Fruit fly (Drosophila melanogaster): Measurements from ENCODE around the gene CG12236.

CG12236 gene

DNA sequence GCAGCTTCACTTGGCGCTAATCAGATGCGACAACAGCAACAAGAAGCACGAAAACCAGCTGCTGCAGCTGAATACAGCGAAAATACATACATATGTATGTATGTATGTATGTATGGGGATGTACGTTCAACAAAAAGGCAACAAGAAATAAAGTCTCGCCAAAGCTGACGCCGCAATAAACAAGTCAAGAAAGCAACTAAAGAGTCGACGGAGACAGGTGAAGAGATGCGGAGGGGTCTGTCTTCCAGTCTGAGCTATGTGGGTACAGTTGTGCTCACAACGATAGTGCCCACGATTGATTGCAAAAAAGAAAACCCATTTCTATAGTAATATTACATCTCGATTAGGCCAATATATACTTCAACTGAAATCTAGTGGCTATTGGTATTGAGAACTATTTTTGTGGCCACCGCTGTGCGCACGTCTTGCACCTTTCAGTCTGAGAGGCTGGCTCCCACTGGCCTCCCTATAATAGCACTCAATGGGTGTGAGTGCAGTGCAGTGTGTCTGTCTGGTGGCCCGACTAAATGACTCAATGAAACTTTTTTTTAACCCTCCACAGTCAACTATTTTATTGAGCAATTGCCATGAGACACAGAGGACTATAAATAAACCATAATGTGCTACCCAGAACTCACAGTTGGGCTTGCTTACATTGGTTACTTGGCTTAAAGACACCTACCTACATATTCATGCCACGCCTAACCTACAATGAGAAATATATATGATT is 11.9 kb upstream of the CG12236 start (continued):
- TF ChIP-seq CoRest (tag; optimal IDR thresholded peaks at IDR 0.05) (peak; percentile 81), Spps (tag; optimal IDR thresholded peaks at IDR 0.05) (peak; percentile 66), Sox100B (GFP tag; optimal IDR thresholded peaks at IDR 0.05) (peak; percentile 83), vvl (GFP tag; IDR thresholded peaks at IDR 0.05) (peak; percentile 97), BEAF-32 (GFP tag; optimal IDR thresholded peaks at IDR 0.05) (no peak), CHES-1-like (GFP tag; optimal IDR thresholded peaks at IDR 0.05) (peak; percentile 75), CG10366 (GFP tag; IDR thresholded peaks at IDR 0.05) (peak; percentile 92), zfh2 (GFP tag; optimal IDR thresholded peaks at IDR 0.05) (peak; percentile 30), dm (GFP tag; optimal IDR thresholded peaks at IDR 0.05) (peak; percentile 76), Lpt (GFP tag; optimal IDR thresholded peaks at IDR 0.05) (no peak), dysf (GFP tag; IDR thresholded peaks at IDR 0.05) (peak; percentile 94), CG10209 (GFP tag; optimal IDR thresholded peaks at IDR 0.05) (peak; percentile 89), CG13424 (tag; optimal IDR thresholded peaks at IDR 0.05) (peak; percentile 82), trh (GFP tag; optimal IDR thresholded peaks at IDR 0.05) (peak; percentile 57), CG8478 (optimal IDR thresholded peaks at IDR 0.05) (no peak), CG9437 (GFP tag; optimal IDR thresholded peaks at IDR 0.05) (peak; percentile 66), sna (GFP tag; IDR thresholded peaks at IDR 0.05; ENCODE audit: partially characterized antibody) (no peak), Adf1 (GFP tag; IDR thresholded peaks at IDR 0.05) (0 out of 2 replicates have a peak, but pooled peaks have one; percentile 11), Dip2 (GFP tag; IDR thresholded peaks at IDR 0.05) (no peak; the same call in 1 of the 2 replicates), ind (GFP tag; optimal IDR thresholded peaks at IDR 0.05) (peak; percentile 90), CG11723 (GFP tag; optimal IDR thresholded peaks at IDR 0.05) (peak; percentile 74), CG10274 (GFP tag; optimal IDR thresholded peaks at IDR 0.05) (peak; percentile 75), CG4404 (GFP tag; IDR thresholded peaks at IDR 0.05) (peak; percentile 78), CG31388 (GFP tag; optimal IDR thresholded peaks at IDR 0.05) (peak; percentile 74), sqz (GFP tag; optimal IDR thresholded peaks at IDR 0.05) (peak; percentile 87), zf30C (GFP tag; optimal IDR thresholded peaks at IDR 0.05) (no peak), CG7556 (GFP tag; optimal IDR thresholded peaks at IDR 0.05) (peak; percentile 83), Neu2 (GFP tag; optimal IDR thresholded peaks at IDR 0.05; ENCODE audit: borderline replicate concordance) (no peak), HLH4C (GFP tag; IDR thresholded peaks at IDR 0.05; ENCODE audit: partially characterized antibody) (no peak), fu2 (GFP tag; optimal IDR thresholded peaks at IDR 0.05) (peak; percentile 68), CG9817 (tag; optimal IDR thresholded peaks at IDR 0.05) (peak; percentile 75), Awh (GFP tag; IDR thresholded peaks at IDR 0.05) (peak; percentile 92), toy (GFP tag; IDR thresholded peaks at IDR 0.05) (peak; percentile 79), CG11247 (GFP tag; IDR thresholded peaks at IDR 0.05) (peak; percentile 84), CG12071 (GFP tag; optimal IDR thresholded peaks at IDR 0.05) (peak; percentile 90), dmrt99B (tag; optimal IDR thresholded peaks at IDR 0.05) (peak; percentile 94), CG5180 (GFP tag; optimal IDR thresholded peaks at IDR 0.05) (peak; percentile 80), CG34224 (GFP tag; IDR thresholded peaks at IDR 0.05; ENCODE audit: partially characterized antibody) (no peak), CG8944 (GFP tag; optimal IDR thresholded peaks at IDR 0.05) (peak; percentile 88), CG12236 (GFP tag; optimal IDR thresholded peaks at IDR 0.05) (peak; percentile 84), Hr51 (GFP tag; optimal IDR thresholded peaks at IDR 0.05) (peak; percentile 67 to 88), CG11696 (GFP tag; IDR thresholded peaks at IDR 0.05) (peak; percentile 96), CG5953 (GFP tag; IDR thresholded peaks at IDR 0.05) (peak; percentile 91), hbn (GFP tag; IDR thresholded peaks at IDR 0.05; ENCODE audit: partially characterized antibody) (no peak), Bdp1 (GFP tag; optimal IDR thresholded peaks at IDR 0.05) (peak; percentile 67), nmo (GFP tag; optimal IDR thresholded peaks at IDR 0.05) (peak; percentile 92), Bgb (GFP tag; IDR thresholded peaks at IDR 0.05; ENCODE audit: partially characterized antibody) (no peak), CG4730 (GFP tag; IDR thresholded peaks at IDR 0.05) (peak; percentile 78), crol (GFP tag; IDR thresholded peaks at IDR 0.05) (peak; percentile 80)

Measured in whole organism, embryonic.